Worm (Caenorhabditis elegans) whole organism, late embryonic: Measurements from ENCODE around the gene ZK632.4.

Experiments
- C08G9.2 ChIP-seq: sonication (generic microtip); optimal IDR thresholded peaks from 2 replicates; lab custom pipeline; 2016; ENCODE audit warnings: mild to moderate bottlenecking, missing genetic modification characterization, moderate library complexity, missing compliant biosample characterization
- C38D4.7 ChIP-seq: fragments of 200-800 bp; sonication (Bioruptor generic); optimal IDR thresholded peaks from 2 replicates; lab custom pipeline; 2018; ENCODE audit warnings: mild to moderate bottlenecking, missing genetic modification characterization, moderate library complexity, missing compliant biosample characterization
- K02D7.2 ChIP-seq: sonication (generic microtip); optimal IDR thresholded peaks from 2 replicates; lab custom pipeline; 2017; ENCODE audit warnings: mild to moderate bottlenecking, missing genetic modification characterization, missing compliant biosample characterization
- T23F11.4 ChIP-seq: fragments of 200-800 bp; sonication (Bioruptor generic); optimal IDR thresholded peaks from 2 replicates; lab custom pipeline; 2018; ENCODE audit warnings: mild to moderate bottlenecking, missing genetic modification characterization, missing compliant biosample characterization
- Y22D7AL.16 ChIP-seq: sonication (generic microtip); optimal IDR thresholded peaks from 2 replicates; lab custom pipeline; 2016; ENCODE audit warnings: missing genetic modification characterization, missing compliant biosample characterization
- ahr-1 ChIP-seq: sonication (generic microtip); optimal IDR thresholded peaks from 2 replicates; lab custom pipeline; 2016; ENCODE audit warnings: missing genetic modification characterization, missing compliant biosample characterization
- ama-1 ChIP-seq: fragments of 150-350 bp; optimal IDR thresholded peaks from 2 replicates; lab custom pipeline; 2014
- ceh-14 ChIP-seq: sonication (generic microtip); optimal IDR thresholded peaks from 2 replicates; lab custom pipeline; 2016; ENCODE audit warnings: missing genotype, missing genetic modification characterization, missing compliant biosample characterization
- ceh-18 ChIP-seq: sonication (generic microtip); optimal IDR thresholded peaks from 2 replicates; lab custom pipeline; 2016; ENCODE audit warnings: missing genetic modification characterization, missing compliant biosample characterization
- ceh-31 ChIP-seq: sonication (generic microtip); optimal IDR thresholded peaks from 2 replicates; lab custom pipeline; 2016; ENCODE audit warnings: missing genetic modification characterization, missing compliant biosample characterization
- ceh-45 ChIP-seq: fragments of 200-800 bp; sonication (Bioruptor generic); IDR thresholded peaks from 2 replicates; pipeline ENCODE4 v1.3.6; 2022; ENCODE audit warnings: missing genetic modification reagents, missing genetic modification characterization, missing compliant biosample characterization
- ceh-48 ChIP-seq: sonication (generic microtip); optimal IDR thresholded peaks from 2 replicates; lab custom pipeline; 2016; ENCODE audit warnings: missing genetic modification characterization, inconsistent platforms, missing compliant biosample characterization
- ceh-6 ChIP-seq: fragments of 200-800 bp; sonication (Bioruptor generic); optimal IDR thresholded peaks from 2 replicates; lab custom pipeline; 2018; ENCODE audit warnings: mild to moderate bottlenecking, missing genetic modification characterization, missing compliant biosample characterization
- dmd-4 ChIP-seq: sonication (generic microtip); optimal IDR thresholded peaks from 2 replicates; lab custom pipeline; 2016; ENCODE audit warnings: borderline replicate concordance, missing genetic modification characterization, missing compliant biosample characterization
- dve-1 ChIP-seq: sonication (generic microtip); optimal IDR thresholded peaks from 2 replicates; lab custom pipeline; 2017; ENCODE audit warnings: antibody characterized with exemption, mild to moderate bottlenecking, missing genetic modification characterization, missing compliant biosample characterization
- elt-2 ChIP-seq: sonication (generic microtip); optimal IDR thresholded peaks from 2 replicates; lab custom pipeline; 2016; ENCODE audit warnings: missing genetic modification reagents, missing genetic modification characterization, missing compliant biosample characterization
- eyg-1 ChIP-seq: sonication (generic microtip); optimal IDR thresholded peaks from 2 replicates; lab custom pipeline; 2016; ENCODE audit warnings: missing genotype, missing genetic modification characterization, missing compliant biosample characterization
- fkh-10 ChIP-seq: fragments of 150-350 bp; optimal IDR thresholded peaks from 2 replicates; lab custom pipeline; 2014; ENCODE audit warnings: missing biosample characterization, missing genetic modification reagents, missing genetic modification characterization
- gmeb-2 ChIP-seq: sonication (generic microtip); optimal IDR thresholded peaks from 2 replicates; lab custom pipeline; 2016; ENCODE audit warnings: missing genetic modification characterization, inconsistent platforms, missing compliant biosample characterization
- hlh-13 ChIP-seq: fragments of 200-800 bp; sonication (Bioruptor generic); optimal IDR thresholded peaks from 2 replicates; lab custom pipeline; 2018; ENCODE audit warnings: mild to moderate bottlenecking, missing genetic modification characterization, missing compliant biosample characterization
- hlh-15 ChIP-seq: sonication (generic microtip); optimal IDR thresholded peaks from 2 replicates; lab custom pipeline; 2016; ENCODE audit warnings: missing genetic modification characterization, missing compliant biosample characterization
- hlh-6 ChIP-seq: sonication (generic microtip); optimal IDR thresholded peaks from 2 replicates; lab custom pipeline; 2016; ENCODE audit warnings: missing genotype, missing genetic modification characterization, missing compliant biosample characterization
- lim-6 ChIP-seq: sonication (generic microtip); optimal IDR thresholded peaks from 2 replicates; lab custom pipeline; 2016; ENCODE audit warnings: missing genetic modification characterization, missing compliant biosample characterization
- mec-3 ChIP-seq: sonication (generic microtip); optimal IDR thresholded peaks from 2 replicates; lab custom pipeline; 2016; ENCODE audit warnings: borderline replicate concordance, missing genetic modification characterization, missing compliant biosample characterization
- nfya-1 ChIP-seq: sonication (generic microtip); optimal IDR thresholded peaks from 2 replicates; lab custom pipeline; 2017; ENCODE audit warnings: missing genetic modification characterization, mild to moderate bottlenecking, missing compliant biosample characterization, antibody characterized with exemption, moderate library complexity
- nhr-11 ChIP-seq: fragments of 150-350 bp; optimal IDR thresholded peaks from 2 replicates; lab custom pipeline; 2014; ENCODE audit warnings: missing biosample characterization, missing genetic modification characterization
- nhr-232 ChIP-seq: sonication (generic microtip); optimal IDR thresholded peaks from 2 replicates; lab custom pipeline; 2016; ENCODE audit warnings: missing genetic modification characterization, missing compliant biosample characterization
- npax-4 ChIP-seq: sonication (generic microtip); optimal IDR thresholded peaks from 2 replicates; lab custom pipeline; 2016; ENCODE audit warnings: missing genetic modification characterization, missing compliant biosample characterization
- odd-2 ChIP-seq: sonication (generic microtip); optimal IDR thresholded peaks from 2 replicates; lab custom pipeline; 2017; ENCODE audit warnings: antibody characterized with exemption, mild to moderate bottlenecking, missing genetic modification characterization, missing compliant biosample characterization
- pat-9 ChIP-seq: fragments of 200-800 bp; sonication (Bioruptor generic); optimal IDR thresholded peaks from 2 replicates; lab custom pipeline; 2018; ENCODE audit warnings: mild to moderate bottlenecking, missing genetic modification characterization, moderate library complexity, missing compliant biosample characterization
- pax-1 ChIP-seq: fragments of 150-350 bp; optimal IDR thresholded peaks from 2 replicates; lab custom pipeline; 2014; ENCODE audit warnings: missing biosample characterization, missing genetic modification characterization
- pha-4 ChIP-seq: fragments of 150-350 bp; optimal IDR thresholded peaks from 2 replicates; lab custom pipeline; 2018; ENCODE audit warnings: missing biosample characterization, missing genetic modification reagents, missing genetic modification characterization
- pqm-1 ChIP-seq: sonication (generic microtip); optimal IDR thresholded peaks from 2 replicates; lab custom pipeline; 2016; ENCODE audit warnings: missing genetic modification characterization, missing compliant biosample characterization
- pros-1 ChIP-seq: fragments of 150-350 bp; optimal IDR thresholded peaks from 2 replicates; lab custom pipeline; 2014; ENCODE audit warnings: missing biosample characterization, missing genetic modification reagents, missing genetic modification characterization
- ref-2 ChIP-seq: sonication (generic microtip); optimal IDR thresholded peaks from 2 replicates; lab custom pipeline; 2016; ENCODE audit warnings: missing genetic modification characterization, missing compliant biosample characterization
- syd-9 ChIP-seq: sonication (generic microtip); optimal IDR thresholded peaks from 2 replicates; lab custom pipeline; 2016; ENCODE audit warnings: mild to moderate bottlenecking, missing genetic modification characterization, moderate library complexity, missing compliant biosample characterization
- unc-3 ChIP-seq, 2 experiments: fragments of 200-800 bp in 1 of 2; sonication (Bioruptor generic) in 1 of 2; sonication (generic microtip) in 1 of 2; conservative IDR thresholded peaks in 1 of 2; optimal IDR thresholded peaks in 1 of 2; 2 replicates each; pipeline versions ENCODE4 v1.3.6 to Lab custom; 2016 to 2022; ENCODE audit warnings: missing compliant biosample characterization in 2 of 2, missing genetic modification characterization in 2 of 2, missing genetic modification reagents in 1 of 2
- unc-42 ChIP-seq: sonication (generic microtip); optimal IDR thresholded peaks from 2 replicates; lab custom pipeline; 2016; ENCODE audit warnings: missing genotype, missing genetic modification characterization, missing compliant biosample characterization
- unc-55 ChIP-seq: sonication (generic microtip); optimal IDR thresholded peaks from 2 replicates; lab custom pipeline; 2017; ENCODE audit warnings: missing biosample characterization, missing genetic modification reagents, missing genetic modification characterization
- ztf-16 ChIP-seq: sonication (generic microtip); optimal IDR thresholded peaks from 2 replicates; lab custom pipeline; 2017; ENCODE audit warnings: missing genetic modification characterization, missing compliant biosample characterization

ZK632.4 gene

DNA sequence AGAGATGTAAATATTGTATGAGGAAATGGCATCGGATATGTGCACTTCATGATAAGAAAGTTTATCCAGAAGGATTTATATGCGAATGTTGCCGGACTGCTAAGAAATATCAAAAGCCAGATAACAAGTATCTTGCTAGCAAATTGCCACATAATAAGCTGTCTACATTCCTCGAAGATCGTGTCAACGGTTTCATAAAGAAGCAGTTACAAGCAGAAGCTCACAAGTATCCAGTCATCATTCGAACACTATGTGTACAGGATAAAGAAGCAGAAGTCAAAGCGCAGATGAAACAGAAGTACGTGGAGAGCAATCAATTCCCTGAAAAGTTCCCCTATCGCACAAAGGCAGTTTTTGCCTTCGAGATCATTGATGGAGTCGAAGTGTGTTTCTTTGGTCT is 36.7 kb downstream of the ZK632.4 start:
- no peak for TF ChIP-seq C38D4.7 (GFP tag; lab: Kevin White, UChicago)
- TF ChIP-seq lim-6, result no peak
- no peak for TF ChIP-seq hlh-6
- no peak for TF ChIP-seq T23F11.4 (GFP tag; lab: Kevin White, UChicago)
- TF ChIP-seq pha-4 (tag; lab: Kevin White, UChicago), result no peak
- TF ChIP-seq K02D7.2 (tag; lab: Kevin White, UChicago), result no peak
- TF ChIP-seq ref-2 (tag; lab: Kevin White, UChicago), result no peak
- no peak for TF ChIP-seq pros-1
- no peak for TF ChIP-seq npax-4 (tag; lab: Kevin White, UChicago)
- TF ChIP-seq elt-2 (tag; lab: Kevin White, UChicago), result no peak
- TF ChIP-seq, all 69 proteins: peak for 0

- no peak for TF ChIP-seq lim-6
- no peak for TF ChIP-seq nhr-232
- TF ChIP-seq ceh-18, result no peak
- no peak for TF ChIP-seq C08G9.2 (tag; lab: Kevin White, UChicago)
- TF ChIP-seq ceh-14 (tag; lab: Kevin White, UChicago), result no peak
- no peak for TF ChIP-seq pqm-1 (tag; lab: Kevin White, UChicago)
- TF ChIP-seq hlh-13 (GFP tag; lab: Kevin White, UChicago), result no peak
- no peak for TF ChIP-seq ztf-16 (tag; lab: Kevin White, UChicago)
- TF ChIP-seq dmd-4 (tag; lab: Kevin White, UChicago), result no peak
These were observed 39.2 kb downstream of the ZK632.4 start for ce11 chrIII:9768023-9768422.

ce11 chrIII:9767095-9767494 is 40.2 kb downstream of the ZK632.4 start:
- TF ChIP-seq Y22D7AL.16 (no peak), pat-9 (tag; lab: Kevin White, UChicago) (no peak), ref-2 (tag; lab: Kevin White, UChicago) (peak; percentile 43), ahr-1 (tag; lab: Kevin White, UChicago) (no peak), K02D7.2 (tag; lab: Kevin White, UChicago) (no peak), unc-55 (GFP tag; lab: Kevin White, UChicago) (no peak), syd-9 (tag; lab: Kevin White, UChicago) (no peak), hlh-15 (tag; lab: Kevin White, UChicago) (no peak), pqm-1 (tag; lab: Kevin White, UChicago) (no peak), elt-2 (tag; lab: Kevin White, UChicago) (no peak), mec-3 (tag; lab: Kevin White, UChicago) (peak; percentile 37)
- TF ChIP-seq, all 69 proteins: peak for 2

ce11 chrIII:9766175-9766574 is 41.1 kb downstream of the ZK632.4 start, which contains the start of gene cbp-1:
Gene cbp-1 (plus strand): TSS chrIII:9766509.
- TF ChIP-seq ztf-16 (tag; lab: Kevin White, UChicago), result no peak
- peak; percentile 41 for TF ChIP-seq ceh-31 (tag; lab: Kevin White, UChicago)
- TF ChIP-seq nhr-11 (tag; lab: Kevin White, UChicago), result no peak
- TF ChIP-seq dmd-4 (tag; lab: Kevin White, UChicago), result no peak
- no peak for TF ChIP-seq eyg-1 (tag; lab: Kevin White, UChicago)
- peak; percentile 32 for TF ChIP-seq unc-55 (GFP tag; lab: Kevin White, UChicago)
- no peak for TF ChIP-seq hlh-15 (tag; lab: Kevin White, UChicago)
- TF ChIP-seq npax-4 (tag; lab: Kevin White, UChicago), result no peak
- peak; percentile 86 for TF ChIP-seq ceh-48
- TF ChIP-seq odd-2, result no peak
- TF ChIP-seq dve-1 (tag; lab: Kevin White, UChicago), result no peak
- no peak for TF ChIP-seq lim-6
- TF ChIP-seq nfya-1 (tag; lab: Kevin White, UChicago), result peak; percentile 57
- TF ChIP-seq hlh-6, result no peak
- no peak for TF ChIP-seq ceh-6
- TF ChIP-seq ceh-18, result no peak
- TF ChIP-seq ama-1 (lab: Kevin White, UChicago), result no peak
- peak; percentile 13 for TF ChIP-seq pax-1
- no peak for TF ChIP-seq fkh-10 (GFP tag; lab: Kevin White, UChicago)
- TF ChIP-seq gmeb-2 (tag; lab: Kevin White, UChicago), result no peak
- TF ChIP-seq unc-3 (GFP tag; conservative IDR thresholded peaks at IDR 0.05; lab: Robert Waterston, UW), result no peak
- no peak for TF ChIP-seq unc-3 (tag; optimal IDR thresholded peaks at IDR 0.05; lab: Kevin White, UChicago)
- no peak for TF ChIP-seq ceh-45 (GFP tag; lab: Robert Waterston, UW)
- TF ChIP-seq pha-4 (tag; lab: Kevin White, UChicago), result no peak
- TF ChIP-seq T23F11.4 (GFP tag; lab: Kevin White, UChicago), result no peak
- no peak for TF ChIP-seq syd-9 (tag; lab: Kevin White, UChicago)
- TF ChIP-seq Y22D7AL.16, result no peak
- no peak for TF ChIP-seq unc-42
